Worm (Caenorhabditis elegans): Measurements from ENCODE around the gene C55C3.4.

ce11 chrIV:5682547-5683234 is 4.7 kb upstream of the C55C3.4 start, which contains the start of the genes C55C3.7 and C55C3.6:
- no peak for TF ChIP-seq lsy-2 (tag; optimal IDR thresholded peaks at IDR 0.05)
- TF ChIP-seq elt-1 (tag; optimal IDR thresholded peaks at IDR 0.05), result no peak
- no peak for TF ChIP-seq lin-39 (tag; optimal IDR thresholded peaks at IDR 0.05)
- no peak for TF ChIP-seq nhr-25 (tag; optimal IDR thresholded peaks at IDR 0.05)
- TF ChIP-seq unc-62 (GFP tag; optimal IDR thresholded peaks at IDR 0.05), result no peak
- TF ChIP-seq mbf-1 (tag; optimal IDR thresholded peaks at IDR 0.05), result no peak
- TF ChIP-seq ZK546.5 (tag; optimal IDR thresholded peaks at IDR 0.05), result no peak
- no peak for TF ChIP-seq R02D3.7 (tag; optimal IDR thresholded peaks at IDR 0.05)
- TF ChIP-seq ceh-16 (tag; optimal IDR thresholded peaks at IDR 0.05), result no peak
- TF ChIP-seq lin-13 (GFP tag; optimal IDR thresholded peaks at IDR 0.05), result no peak
- no peak for TF ChIP-seq unc-39 (tag; optimal IDR thresholded peaks at IDR 0.05)
- TF ChIP-seq blmp-1 (tag; optimal IDR thresholded peaks at IDR 0.05; ENCODE audit: insufficient read depth), result no peak
- TF ChIP-seq snpc-4 (tag; optimal IDR thresholded peaks at IDR 0.05), result no peak
- TF ChIP-seq nhr-237 (tag; optimal IDR thresholded peaks at IDR 0.05), result no peak
